Fruit fly (Drosophila melanogaster) whole organism, wandering third instar larva: ENCODE results near the gene stol.
"Not testable (repeated sequence)": the region's sequence is repeated elsewhere in the genome, so short reads cannot be mapped to it uniquely, and the experiment has no call there.

Source experiments
- Abd-B ChIP-seq: fragments of >200 bp; optimal IDR thresholded peaks from 2 replicates; lab custom pipeline; 2017; ENCODE audit warnings: missing biosample characterization, missing genetic modification characterization
- CG9705 ChIP-seq: fragments of 200-800 bp; sonication (Bioruptor generic); optimal IDR thresholded peaks from 2 replicates; lab custom pipeline; 2018; ENCODE audit warnings: missing biosample characterization, mild to moderate bottlenecking, missing genetic modification characterization
- CrebA ChIP-seq: fragments of 200-800 bp; sonication (Bioruptor generic); optimal IDR thresholded peaks from 2 replicates; lab custom pipeline; 2016; ENCODE audit warnings: missing biosample characterization, mild to moderate bottlenecking, missing genetic modification characterization, borderline replicate concordance
- Dfd ChIP-seq: fragments of >200 bp; optimal IDR thresholded peaks from 2 replicates; lab custom pipeline; 2017; ENCODE audit warnings: missing biosample characterization, missing genetic modification characterization
- Dif ChIP-seq: fragments of 200-275, 200-300 bp; sonication (Bioruptor generic); optimal IDR thresholded peaks from 2 replicates; lab custom pipeline; 2018; ENCODE audit warnings: missing biosample characterization, missing genetic modification characterization; ENCODE audit not compliant: partially characterized antibody
- GATAd ChIP-seq: sonication (Bioruptor generic); optimal IDR thresholded peaks from 2 replicates; lab custom pipeline; 2016; ENCODE audit warnings: missing biosample characterization, missing genetic modification characterization
- HLH106 ChIP-seq: fragments of 200-800 bp; optimal IDR thresholded peaks from 3 replicates; lab custom pipeline; 2019; ENCODE audit warnings: missing biosample characterization, mild to moderate bottlenecking, missing genetic modification characterization, moderate library complexity
- Hnf4 ChIP-seq: fragments of 200-800 bp; sonication (Bioruptor generic); optimal IDR thresholded peaks from 2 replicates; lab custom pipeline; 2016; ENCODE audit warnings: missing biosample characterization, mild to moderate bottlenecking, missing genetic modification characterization
- Hr78 ChIP-seq: fragments of >200 bp; optimal IDR thresholded peaks from 2 replicates; lab custom pipeline; 2017; ENCODE audit warnings: missing biosample characterization, missing genetic modification characterization
- Hr83 ChIP-seq: fragments of 200-300 bp; sonication (Bioruptor generic); optimal IDR thresholded peaks from 2 replicates; lab custom pipeline; 2016; ENCODE audit warnings: missing biosample characterization, mild to moderate bottlenecking, missing genetic modification characterization, moderate library complexity; ENCODE audit not compliant: poor library complexity, severe bottlenecking
- Jra ChIP-seq: sonication (Bioruptor generic); optimal IDR thresholded peaks from 2 replicates; lab custom pipeline; 2016; ENCODE audit warnings: missing biosample characterization, missing genetic modification characterization
- Mio ChIP-seq: sonication (Bioruptor generic); optimal IDR thresholded peaks from 2 replicates; lab custom pipeline; 2016; ENCODE audit warnings: missing biosample characterization, missing genetic modification characterization
- N ChIP-seq: fragments of >200 bp; optimal IDR thresholded peaks from 2 replicates; lab custom pipeline; 2018; ENCODE audit warnings: missing biosample characterization, missing external identifiers, missing genetic modification characterization
- OdsH ChIP-seq: fragments of 200-800 bp; sonication (Bioruptor generic); optimal IDR thresholded peaks from 2 replicates; lab custom pipeline; 2016; ENCODE audit warnings: missing biosample characterization, mild to moderate bottlenecking, missing genetic modification characterization
- Rel ChIP-seq, 2 experiments: fragments of 200-800 bp; sonication (Bioruptor generic) in 1 of 2; optimal IDR thresholded peaks; 2 replicates in 1 of 2; 3 replicates in 1 of 2; lab custom pipeline; 2016 to 2019; ENCODE audit warnings: mild to moderate bottlenecking in 2 of 2, missing biosample characterization in 2 of 2, missing genetic modification characterization in 2 of 2, moderate library complexity in 1 of 2
- Sp1 ChIP-seq: fragments of 200-800 bp; sonication (Bioruptor generic); optimal IDR thresholded peaks from 3 replicates; lab custom pipeline; 2019; ENCODE audit warnings: missing biosample characterization, mild to moderate bottlenecking, missing genetic modification characterization, moderate library complexity
- Vsx2 ChIP-seq: fragments of 200-300, 225-300 bp; sonication (Bioruptor generic); optimal IDR thresholded peaks from 2 replicates; lab custom pipeline; 2018; ENCODE audit warnings: missing biosample characterization, missing genetic modification characterization; ENCODE audit not compliant: partially characterized antibody
- br ChIP-seq: fragments of 200-800 bp; sonication (Bioruptor generic); optimal IDR thresholded peaks from 2 replicates; lab custom pipeline; 2016; ENCODE audit warnings: missing biosample characterization, missing genetic modification characterization
- brk ChIP-seq: fragments of 200-800 bp; sonication (Bioruptor generic); optimal IDR thresholded peaks from 2 replicates; lab custom pipeline; 2016; ENCODE audit warnings: missing biosample characterization, mild to moderate bottlenecking, missing genetic modification characterization
- dl ChIP-seq, 2 experiments: fragments of 175-275, 200-275 bp in 1 of 2; fragments of 200-275 bp in 1 of 2; sonication (Bioruptor generic); optimal IDR thresholded peaks; lab custom pipeline; 2018; ENCODE audit warnings: mild to moderate bottlenecking in 2 of 2, missing biosample characterization in 2 of 2, missing genetic modification characterization in 2 of 2, moderate library complexity in 2 of 2; ENCODE audit not compliant: partially characterized antibody in 2 of 2, insufficient read depth in 1 of 2
- dmrt93B ChIP-seq: fragments of 200-800 bp; sonication (Bioruptor generic); optimal IDR thresholded peaks from 2 replicates; lab custom pipeline; 2018; ENCODE audit warnings: missing biosample characterization, mild to moderate bottlenecking, missing genetic modification characterization
- dsf ChIP-seq: sonication (Bioruptor generic); optimal IDR thresholded peaks from 2 replicates; lab custom pipeline; 2016; ENCODE audit warnings: missing biosample characterization, missing genetic modification characterization, borderline replicate concordance
- foxo ChIP-seq, 2 experiments: fragments of 200-800 bp; sonication (Bioruptor generic); optimal IDR thresholded peaks; 2 replicates in 1 of 2; 3 replicates in 1 of 2; lab custom pipeline; 2016 to 2017; ENCODE audit warnings: missing biosample characterization in 2 of 2, missing genetic modification characterization in 2 of 2
- fru ChIP-seq: fragments of 200-800 bp; sonication (Bioruptor generic); optimal IDR thresholded peaks from 3 replicates; lab custom pipeline; 2016; ENCODE audit warnings: missing biosample characterization, mild to moderate bottlenecking, missing genetic modification characterization
- h ChIP-seq: fragments of 200-800 bp; sonication (Bioruptor generic); optimal IDR thresholded peaks from 3 replicates; lab custom pipeline; 2016; ENCODE audit warnings: missing biosample characterization, mild to moderate bottlenecking, missing genetic modification characterization
- jim ChIP-seq: fragments of 175-275, 200-325 bp; sonication (Bioruptor generic); optimal IDR thresholded peaks from 2 replicates; lab custom pipeline; 2016; ENCODE audit warnings: missing biosample characterization, mild to moderate bottlenecking, missing genetic modification characterization
- lola ChIP-seq: fragments of >200 bp; optimal IDR thresholded peaks from 2 replicates; lab custom pipeline; 2017; ENCODE audit warnings: missing biosample characterization, missing genetic modification characterization
- pan ChIP-seq: fragments of >200 bp; optimal IDR thresholded peaks from 2 replicates; lab custom pipeline; 2017
- psq ChIP-seq: fragments of 200-800 bp; sonication (Bioruptor generic); optimal IDR thresholded peaks from 3 replicates; lab custom pipeline; 2017; ENCODE audit warnings: missing biosample characterization, mild to moderate bottlenecking, missing genetic modification characterization, moderate library complexity
- rgr ChIP-seq: fragments of 200-800 bp; sonication (Bioruptor generic); optimal IDR thresholded peaks from 3 replicates; lab custom pipeline; 2016; ENCODE audit warnings: missing biosample characterization, mild to moderate bottlenecking, missing genetic modification characterization
- sage ChIP-seq: fragments of 200-800 bp; sonication (Bioruptor generic); optimal IDR thresholded peaks from 2 replicates; lab custom pipeline; 2016; ENCODE audit warnings: missing biosample characterization, mild to moderate bottlenecking, missing genetic modification characterization
- sv ChIP-seq: fragments of 200-800 bp; sonication (Bioruptor generic); optimal IDR thresholded peaks from 3 replicates; lab custom pipeline; 2016; ENCODE audit warnings: missing biosample characterization, missing genetic modification characterization
- tai ChIP-seq: sonication (Bioruptor generic); optimal IDR thresholded peaks from 2 replicates; lab custom pipeline; 2016; ENCODE audit warnings: missing biosample characterization, missing genetic modification characterization
- usp ChIP-seq: fragments of >200 bp; optimal IDR thresholded peaks from 2 replicates; lab custom pipeline; 2017; ENCODE audit warnings: missing biosample characterization, missing genetic modification characterization

stol gene

dm6 chr2L:15718172-15718571 lies at the start of gene stol:
Gene stol, minus strand, starts transcription at chr2L:15718272.
- not testable (repeated sequence) for TF ChIP-seq CrebA; sv (GFP tag; lab: Kevin White, UChicago); jim (GFP tag; lab: Kevin White, UChicago)
- TF ChIP-seq, all 38 proteins: peak for 0; not testable (repeated sequence) for 38

dm6 chr2L:15764029-15764428 lies 46.0 kb upstream of the stol start, which contains the start of gene CG3793:
Gene CG3793, plus strand, starts transcription at chr2L:15764220.
- TF ChIP-seq dl (GFP tag; optimal IDR thresholded peaks at IDR 0.05; lab: Kevin White, UChicago; ENCODE audit: insufficient read depth in 1 of 2, partially characterized antibody in 2 of 2) (no peak), GATAd (GFP tag; lab: Kevin White, UChicago) (no peak), pan (lab: Kevin White, UChicago) (no peak), foxo (GFP tag; optimal IDR thresholded peaks at IDR 0.05; lab: Kevin White, UChicago) (no peak), Hr78 (GFP tag; lab: Kevin White, UChicago) (no peak), rgr (GFP tag; lab: Kevin White, UChicago) (no peak), brk (GFP tag; lab: Kevin White, UChicago) (no peak), psq (GFP tag; lab: Kevin White, UChicago) (no peak), Jra (GFP tag; lab: Kevin White, UChicago) (no peak), OdsH (no peak), usp (GFP tag; lab: Kevin White, UChicago) (no peak), h (GFP tag; lab: Kevin White, UChicago) (no peak), fru (GFP tag; lab: Kevin White, UChicago) (no peak), CG9705 (GFP tag; lab: Kevin White, UChicago) (no peak), sage (GFP tag; lab: Kevin White, UChicago) (no peak), Abd-B (no peak), dsf (GFP tag; lab: Kevin White, UChicago) (no peak), Sp1 (GFP tag; lab: Kevin White, UChicago) (no peak)
- TF ChIP-seq, all 38 proteins: peak for 0

dm6 chr2L:15763401-15763800 lies 45.3 kb upstream of the stol start:
- TF ChIP-seq usp (GFP tag; lab: Kevin White, UChicago) (no peak), Hr83 (GFP tag; lab: Kevin White, UChicago) (no peak), Hnf4 (GFP tag; lab: Kevin White, UChicago) (no peak), br (GFP tag; lab: Kevin White, UChicago) (no peak), h (GFP tag; lab: Kevin White, UChicago) (no peak), tai (GFP tag; lab: Kevin White, UChicago) (no peak), jim (GFP tag; lab: Kevin White, UChicago) (no peak), Dif (no peak), Dfd (GFP tag; lab: Kevin White, UChicago) (no peak), Mio (no peak), HLH106 (tag; lab: Kevin White, UChicago) (no peak), CG9705 (GFP tag; lab: Kevin White, UChicago) (no peak), fru (GFP tag; lab: Kevin White, UChicago) (no peak), foxo (GFP tag; optimal IDR thresholded peaks at IDR 0.05; lab: Kevin White, UChicago) (no peak), dmrt93B (GFP tag; lab: Kevin White, UChicago) (no peak), CrebA (no peak), Rel (GFP tag; optimal IDR thresholded peaks at IDR 0.05; lab: Kevin White, UChicago) (no peak), Rel (tag; optimal IDR thresholded peaks at IDR 0.05; lab: Kevin White, UChicago) (no peak), dl (GFP tag; optimal IDR thresholded peaks at IDR 0.05; lab: Kevin White, UChicago; ENCODE audit: insufficient read depth in 1 of 2, partially characterized antibody in 2 of 2) (no peak), GATAd (GFP tag; lab: Kevin White, UChicago) (no peak), OdsH (no peak)
- TF ChIP-seq, all 38 proteins: peak for 0

- TF ChIP-seq dl (GFP tag; optimal IDR thresholded peaks at IDR 0.05; lab: Kevin White, UChicago; ENCODE audit: insufficient read depth in 1 of 2, partially characterized antibody in 2 of 2) (peak in 1 of 2 experiments; percentile 78), lola (no peak), jim (GFP tag; lab: Kevin White, UChicago) (peak; percentile 52), foxo (GFP tag; optimal IDR thresholded peaks at IDR 0.05; lab: Kevin White, UChicago) (peak in 1 of 2 experiments; percentile 55), pan (lab: Kevin White, UChicago) (no peak), Jra (GFP tag; lab: Kevin White, UChicago) (peak; percentile 52), N (GFP tag; lab: Kevin White, UChicago) (peak; percentile 65), Vsx2 (GFP tag; lab: Kevin White, UChicago) (peak; percentile 89), Hr83 (GFP tag; lab: Kevin White, UChicago) (peak; percentile 49), Dif (peak; percentile 76), Rel (GFP tag; optimal IDR thresholded peaks at IDR 0.05; lab: Kevin White, UChicago) (no peak), Rel (tag; optimal IDR thresholded peaks at IDR 0.05; lab: Kevin White, UChicago) (peak; percentile 63)
- TF ChIP-seq, all 38 proteins: peak for 9
Measured at dm6 chr2L:15762466-15762865, 44.4 kb upstream of the stol start, which contains the start of gene Gli. Gene Gli, minus strand, starts transcription at chr2L:15762758.
